Worm (Caenorhabditis elegans): ENCODE results near the gene srz-16.

The srz-16 gene

ce11 chrV:20182311-20182710, 4.2 kb downstream of the srz-16 start:
- no peak for TF ChIP-seq drap-1 (GFP tag; optimal IDR thresholded peaks at IDR 0.05)
- peak; percentile 98 for TF ChIP-seq zip-8 (tag; optimal IDR thresholded peaks at IDR 0.05)

- TF ChIP-seq snpc-4 (tag; optimal IDR thresholded peaks at IDR 0.05) (no peak), tbx-8 (GFP tag; optimal IDR thresholded peaks at IDR 0.05) (no peak), drap-1 (GFP tag; optimal IDR thresholded peaks at IDR 0.05) (no peak), lin-13 (tag; optimal IDR thresholded peaks at IDR 0.05) (no peak), nhr-237 (tag; optimal IDR thresholded peaks at IDR 0.05) (no peak), lsy-2 (tag; optimal IDR thresholded peaks at IDR 0.05) (no peak), elt-3 (tag; optimal IDR thresholded peaks at IDR 0.05) (no peak)
These were observed 14.5 kb downstream of the srz-16 start, which contains the start of gene srw-39 for ce11 chrV:20171941-20172340. Gene srw-39, minus strand, starts transcription at chrV:20172041.

- TF ChIP-seq unc-120 (tag; optimal IDR thresholded peaks at IDR 0.05; ENCODE audit: poor library complexity, severe bottlenecking) (no peak), lin-32 (GFP tag; optimal IDR thresholded peaks at IDR 0.05) (no peak), elt-1 (tag; optimal IDR thresholded peaks at IDR 0.05; ENCODE audit: borderline replicate concordance, insufficient read depth) (no peak), elt-3 (tag; optimal IDR thresholded peaks at IDR 0.05) (no peak), lin-13 (tag; optimal IDR thresholded peaks at IDR 0.05) (no peak), nhr-12 (tag; optimal IDR thresholded peaks at IDR 0.05) (no peak), ceh-83 (GFP tag; optimal IDR thresholded peaks at IDR 0.05) (no peak), drap-1 (GFP tag; optimal IDR thresholded peaks at IDR 0.05) (no peak), tbx-8 (GFP tag; optimal IDR thresholded peaks at IDR 0.05) (no peak), pha-4 (tag; optimal IDR thresholded peaks at IDR 0.05) (no peak), flh-1 (GFP tag; optimal IDR thresholded peaks at IDR 0.05) (no peak), blmp-1 (tag; optimal IDR thresholded peaks at IDR 0.05) (no peak), lsy-2 (tag; optimal IDR thresholded peaks at IDR 0.05) (no peak), zip-8 (tag; optimal IDR thresholded peaks at IDR 0.05) (no peak), ztf-11 (tag; optimal IDR thresholded peaks at IDR 0.05) (no peak), nhr-76 (tag; optimal IDR thresholded peaks at IDR 0.05) (no peak), sptf-1 (tag; optimal IDR thresholded peaks at IDR 0.05) (no peak), ceh-43 (GFP tag; optimal IDR thresholded peaks at IDR 0.05) (no peak)
These were observed 20.7 kb downstream of the srz-16 start for ce11 chrV:20165808-20166207.

- no peak for TF ChIP-seq blmp-1 (tag; optimal IDR thresholded peaks at IDR 0.05)
These were observed 22.2 kb downstream of the srz-16 start, which contains the start of gene F19B2.5 for ce11 chrV:20164059-20164892. Gene F19B2.5, minus strand, starts transcription at chrV:20164165.

ce11 chrV:20163105-20163449, 23.4 kb downstream of the srz-16 start:
- TF ChIP-seq ztf-11 (tag; optimal IDR thresholded peaks at IDR 0.05) (no peak), lin-13 (tag; optimal IDR thresholded peaks at IDR 0.05) (no peak), nhr-28 (tag; optimal IDR thresholded peaks at IDR 0.05) (no peak), bed-3 (GFP tag; optimal IDR thresholded peaks at IDR 0.05) (no peak), blmp-1 (tag; optimal IDR thresholded peaks at IDR 0.05) (no peak)

- TF ChIP-seq lin-32 (GFP tag; optimal IDR thresholded peaks at IDR 0.05) (no peak), mab-5 (tag; optimal IDR thresholded peaks at IDR 0.05) (no peak), blmp-1 (tag; optimal IDR thresholded peaks at IDR 0.05) (no peak), unc-62 (GFP tag; optimal IDR thresholded peaks at IDR 0.05) (no peak), lsy-2 (tag; optimal IDR thresholded peaks at IDR 0.05) (no peak)
These were observed 24.0 kb downstream of the srz-16 start for ce11 chrV:20162290-20163104.

ce11 chrV:20161781-20162289, 24.6 kb downstream of the srz-16 start:
- TF ChIP-seq mep-1 (tag; optimal IDR thresholded peaks at IDR 0.05) (no peak), M03D4.4 (tag; optimal IDR thresholded peaks at IDR 0.05) (no peak), flh-1 (GFP tag; optimal IDR thresholded peaks at IDR 0.05) (no peak), elt-3 (tag; optimal IDR thresholded peaks at IDR 0.05) (no peak), bed-3 (GFP tag; optimal IDR thresholded peaks at IDR 0.05) (no peak), lin-32 (GFP tag; optimal IDR thresholded peaks at IDR 0.05) (no peak), ceh-39 (tag; optimal IDR thresholded peaks at IDR 0.05) (no peak), mab-5 (tag; optimal IDR thresholded peaks at IDR 0.05) (no peak), pha-4 (tag; optimal IDR thresholded peaks at IDR 0.05) (no peak), snpc-4 (tag; optimal IDR thresholded peaks at IDR 0.05) (no peak), unc-120 (tag; optimal IDR thresholded peaks at IDR 0.05; ENCODE audit: poor library complexity, severe bottlenecking) (no peak), unc-62 (GFP tag; optimal IDR thresholded peaks at IDR 0.05) (no peak), ztf-11 (tag; optimal IDR thresholded peaks at IDR 0.05) (no peak), ceh-43 (GFP tag; optimal IDR thresholded peaks at IDR 0.05) (no peak), sptf-1 (tag; optimal IDR thresholded peaks at IDR 0.05) (no peak), mls-2 (tag; optimal IDR thresholded peaks at IDR 0.05) (no peak), cnd-1 (tag; optimal IDR thresholded peaks at IDR 0.05) (no peak), nhr-237 (tag; optimal IDR thresholded peaks at IDR 0.05) (no peak), ces-1 (GFP tag; optimal IDR thresholded peaks at IDR 0.05) (no peak)
